Worm (Caenorhabditis elegans) whole organism, late embryonic: Measurements from ENCODE around the gene srj-13.

Experiments used
- ahr-1 ChIP-seq: sonication (generic microtip); optimal IDR thresholded peaks from 2 replicates; lab custom pipeline; 2016; ENCODE audit warnings: missing genetic modification characterization, missing compliant biosample characterization
- ceh-6 ChIP-seq: fragments of 200-800 bp; sonication (Bioruptor generic); optimal IDR thresholded peaks from 2 replicates; lab custom pipeline; 2018; ENCODE audit warnings: mild to moderate bottlenecking, missing genetic modification characterization, missing compliant biosample characterization
- fkh-6 ChIP-seq: sonication (generic microtip); optimal IDR thresholded peaks from 2 replicates; lab custom pipeline; 2016; ENCODE audit warnings: missing genetic modification characterization, missing compliant biosample characterization
- gmeb-2 ChIP-seq: sonication (generic microtip); optimal IDR thresholded peaks from 2 replicates; lab custom pipeline; 2016; ENCODE audit warnings: missing genetic modification characterization, inconsistent platforms, missing compliant biosample characterization
- hlh-8 ChIP-seq: sonication (generic microtip); optimal IDR thresholded peaks from 2 replicates; lab custom pipeline; 2016; ENCODE audit warnings: missing genotype, missing genetic modification characterization, missing compliant biosample characterization
- lim-6 ChIP-seq: sonication (generic microtip); optimal IDR thresholded peaks from 2 replicates; lab custom pipeline; 2016; ENCODE audit warnings: missing genetic modification characterization, missing compliant biosample characterization
- odd-2 ChIP-seq: sonication (generic microtip); optimal IDR thresholded peaks from 2 replicates; lab custom pipeline; 2017; ENCODE audit warnings: antibody characterized with exemption, mild to moderate bottlenecking, missing genetic modification characterization, missing compliant biosample characterization
- rnt-1 ChIP-seq: sonication (generic microtip); optimal IDR thresholded peaks from 2 replicates; lab custom pipeline; 2016; ENCODE audit warnings: missing genetic modification characterization, missing compliant biosample characterization
- sox-4 ChIP-seq: sonication (generic microtip); optimal IDR thresholded peaks from 2 replicates; lab custom pipeline; 2017; ENCODE audit warnings: mild to moderate bottlenecking, missing genetic modification characterization, inconsistent platforms, missing compliant biosample characterization

ce11 chrV:7437985-7438384 lies 35.5 kb downstream of the srj-13 start, which contains the start of gene F25E5.16:
- no peak for TF ChIP-seq gmeb-2 (tag; lab: Kevin White, UChicago)
- no peak for TF ChIP-seq lim-6
- TF ChIP-seq rnt-1 (tag; lab: Kevin White, UChicago): no peak
- TF ChIP-seq ahr-1: no peak
- no peak for TF ChIP-seq odd-2
- TF ChIP-seq ceh-6: no peak
- no peak for TF ChIP-seq fkh-6
- TF ChIP-seq sox-4: no peak
- TF ChIP-seq hlh-8 (tag; lab: Kevin White, UChicago): no peak
